Fruit fly (Drosophila melanogaster): ENCODE measurements around the gene CG32457.

- no peak for TF ChIP-seq Dll (optimal IDR thresholded peaks at IDR 0.05)
- no peak for TF ChIP-seq pan (optimal IDR thresholded peaks at IDR 0.05)
- no peak for TF ChIP-seq usp (GFP tag; optimal IDR thresholded peaks at IDR 0.05)
- TF ChIP-seq psq (optimal IDR thresholded peaks at IDR 0.05) = no peak
- no peak for TF ChIP-seq EcR (GFP tag; optimal IDR thresholded peaks at IDR 0.05)
Observed at dm6 chr3L:22987342-22987741, at the start of gene CG32457.

Data from whole organism.